Worm (Caenorhabditis elegans) whole organism, early embryonic: Measurements from ENCODE around the gene etr-1.

Experiments used
- B0310.2 ChIP-seq: sonication (generic microtip); optimal IDR thresholded peaks from 2 replicates; lab custom pipeline; 2016; ENCODE audit warnings: mild to moderate bottlenecking, missing genetic modification characterization, missing compliant biosample characterization
- F13C5.2 ChIP-seq: sonication (generic microtip); optimal IDR thresholded peaks from 2 replicates; lab custom pipeline; 2017; ENCODE audit warnings: mild to moderate bottlenecking, missing genetic modification characterization, inconsistent platforms, missing compliant biosample characterization
- aly-1 ChIP-seq: sonication (generic microtip); optimal IDR thresholded peaks from 2 replicates; lab custom pipeline; 2016; ENCODE audit warnings: missing genetic modification characterization, missing compliant biosample characterization
- ama-1 ChIP-seq: fragments of 150-350 bp; optimal IDR thresholded peaks from 2 replicates; lab custom pipeline; 2014
- ceh-13 ChIP-seq: fragments of 200-800 bp; sonication (Bioruptor generic); optimal IDR thresholded peaks from 2 replicates; lab custom pipeline; 2018; ENCODE audit warnings: mild to moderate bottlenecking, missing genetic modification characterization, missing compliant biosample characterization
- flt-1 ChIP-seq: fragments of 200-800 bp; sonication (Bioruptor generic); IDR thresholded peaks from 2 replicates; pipeline ENCODE4 v1.3.6; 2022; ENCODE audit warnings: missing genetic modification characterization, missing compliant biosample characterization
- hmbx-1 ChIP-seq: sonication (generic microtip); optimal IDR thresholded peaks from 2 replicates; lab custom pipeline; 2016; ENCODE audit warnings: mild to moderate bottlenecking, missing genetic modification characterization, missing compliant biosample characterization
- hnd-1 ChIP-seq: sonication (generic microtip); optimal IDR thresholded peaks from 2 replicates; lab custom pipeline; 2016; ENCODE audit warnings: missing genetic modification characterization, missing compliant biosample characterization
- pes-1 ChIP-seq: fragments of 200-800 bp; sonication (Bioruptor generic); IDR thresholded peaks from 2 replicates; pipeline ENCODE4 v1.3.6; 2022; ENCODE audit warnings: missing genetic modification reagents, missing genetic modification characterization, missing compliant biosample characterization
- sea-1 ChIP-seq: fragments of 200-800 bp; sonication (Bioruptor generic); conservative IDR thresholded peaks from 2 replicates; pipeline ENCODE4 v1.3.6; 2022; ENCODE audit warnings: missing genetic modification characterization, missing compliant biosample characterization

ce11 chrII:122008-122407 lies 40.2 kb upstream of the etr-1 start:
- no peak for TF ChIP-seq F13C5.2
- no peak for TF ChIP-seq ceh-13 (GFP tag; lab: Kevin White, UChicago)
- TF ChIP-seq B0310.2 (tag; lab: Kevin White, UChicago) = no peak
- TF ChIP-seq hmbx-1 (tag; lab: Kevin White, UChicago) = no peak
- TF ChIP-seq pes-1 (GFP tag; lab: Robert Waterston, UW) = no peak
- no peak for TF ChIP-seq sea-1 (GFP tag; lab: Robert Waterston, UW)
- no peak for TF ChIP-seq aly-1 (tag; lab: Kevin White, UChicago)
- no peak for TF ChIP-seq flt-1 (GFP tag; lab: Robert Waterston, UW)
- no peak for TF ChIP-seq ama-1 (lab: Kevin White, UChicago)
- no peak for TF ChIP-seq hnd-1 (tag; lab: Kevin White, UChicago)
